Fruit fly (Drosophila melanogaster) whole organism, prepupa: Measurements from ENCODE around the gene Lamtor1.

Experiments
- Blimp-1 ChIP-seq: fragments of 200-800 bp; sonication (Bioruptor generic); optimal IDR thresholded peaks from 3 replicates; lab custom pipeline; 2017; ENCODE audit warnings: missing biosample characterization, missing genetic modification characterization, mild to moderate bottlenecking, moderate library complexity, missing genetic modification reagents
- CG10631 ChIP-seq: fragments of 200-800 bp; sonication (Bioruptor generic); optimal IDR thresholded peaks from 2 replicates; lab custom pipeline; 2016; ENCODE audit warnings: missing biosample characterization, missing genetic modification characterization
- CG10669 ChIP-seq: fragments of 200-800 bp; sonication (Bioruptor generic); optimal IDR thresholded peaks from 3 replicates; lab custom pipeline; 2018; ENCODE audit warnings: missing biosample characterization, mild to moderate bottlenecking, missing genetic modification characterization, moderate library complexity
- CG11762 ChIP-seq: fragments of 200-800 bp; sonication (Bioruptor generic); optimal IDR thresholded peaks from 3 replicates; lab custom pipeline; 2016; ENCODE audit warnings: missing biosample characterization, missing genetic modification characterization; ENCODE audit not compliant: insufficient read depth
- CG11902 ChIP-seq: fragments of 200-800 bp; sonication (Bioruptor generic); optimal IDR thresholded peaks from 3 replicates; lab custom pipeline; 2016; ENCODE audit warnings: missing biosample characterization, missing genetic modification characterization
- CG15336 ChIP-seq: fragments of 200-800 bp; sonication (Bioruptor generic); IDR thresholded peaks from 2 replicates; pipeline ENCODE4 v1.3.6; 2022; ENCODE audit warnings: missing biosample characterization, missing genetic modification characterization
- CG1621 ChIP-seq: fragments of 200-800 bp; sonication (Bioruptor generic); optimal IDR thresholded peaks from 3 replicates; lab custom pipeline; 2018; ENCODE audit warnings: missing biosample characterization, mild to moderate bottlenecking, missing genetic modification characterization
- CG3032 ChIP-seq: fragments of 200-800 bp; optimal IDR thresholded peaks from 2 replicates; lab custom pipeline; 2019; ENCODE audit warnings: missing biosample characterization, mild to moderate bottlenecking, missing genetic modification characterization, moderate library complexity
- CG32006 ChIP-seq: fragments of 200-800 bp; sonication (Bioruptor generic); optimal IDR thresholded peaks from 3 replicates; lab custom pipeline; 2017; ENCODE audit warnings: missing biosample characterization, mild to moderate bottlenecking, missing genetic modification characterization
- CG4318 ChIP-seq: fragments of 200-800 bp; sonication (Bioruptor generic); optimal IDR thresholded peaks from 3 replicates; lab custom pipeline; 2017; ENCODE audit warnings: missing biosample characterization, mild to moderate bottlenecking, missing genetic modification characterization
- CG6808 ChIP-seq: fragments of 200-800 bp; sonication (Bioruptor generic); optimal IDR thresholded peaks from 3 replicates; lab custom pipeline; 2017; ENCODE audit warnings: missing biosample characterization, missing genetic modification characterization, mild to moderate bottlenecking, moderate library complexity, missing genetic modification reagents
- CG7368 ChIP-seq: fragments of 200-800 bp; sonication (Bioruptor generic); optimal IDR thresholded peaks from 3 replicates; lab custom pipeline; 2016; ENCODE audit warnings: missing biosample characterization, missing genetic modification characterization
- Eip75B ChIP-seq: fragments of 200-800 bp; sonication (Bioruptor generic); optimal IDR thresholded peaks from 3 replicates; lab custom pipeline; 2016; ENCODE audit warnings: missing biosample characterization, missing genetic modification characterization
- Ets21C ChIP-seq: fragments of 200-800 bp; sonication (Bioruptor generic); optimal IDR thresholded peaks from 3 replicates; lab custom pipeline; 2016; ENCODE audit warnings: missing biosample characterization, missing genetic modification characterization
- Ets96B ChIP-seq: fragments of 200-800 bp; optimal IDR thresholded peaks from 2 replicates; lab custom pipeline; 2019; ENCODE audit warnings: missing biosample characterization, mild to moderate bottlenecking, missing genetic modification characterization, moderate library complexity
- Hr4 ChIP-seq: fragments of 200-800 bp; sonication (Bioruptor generic); optimal IDR thresholded peaks from 3 replicates; lab custom pipeline; 2016; ENCODE audit warnings: missing biosample characterization, missing genetic modification characterization
- Lpt ChIP-seq: fragments of 200-800 bp; sonication (Bioruptor generic); optimal IDR thresholded peaks from 3 replicates; lab custom pipeline; 2016; ENCODE audit warnings: missing biosample characterization, missing genetic modification characterization
- Sox14 ChIP-seq: fragments of 200-800 bp; sonication (Bioruptor generic); optimal IDR thresholded peaks from 3 replicates; lab custom pipeline; 2016; ENCODE audit warnings: missing biosample characterization, missing genetic modification characterization
- cyc ChIP-seq: fragments of 200-800 bp; sonication (Bioruptor generic); optimal IDR thresholded peaks from 3 replicates; lab custom pipeline; 2016; ENCODE audit warnings: missing biosample characterization, missing genetic modification characterization
- dac ChIP-seq: fragments of 200-800 bp; sonication (Bioruptor generic); optimal IDR thresholded peaks from 2 replicates; lab custom pipeline; 2017; ENCODE audit warnings: missing biosample characterization, mild to moderate bottlenecking, missing genetic modification characterization
- dsx ChIP-seq: fragments of 200-800 bp; optimal IDR thresholded peaks from 3 replicates; lab custom pipeline; 2019; ENCODE audit warnings: missing biosample characterization, mild to moderate bottlenecking, missing genetic modification characterization, moderate library complexity; ENCODE audit not compliant: poor library complexity, severe bottlenecking
- eg ChIP-seq: fragments of 200-800 bp; sonication (Bioruptor generic); IDR thresholded peaks from 3 replicates; pipeline ENCODE4 v1.3.6; 2022; ENCODE audit warnings: missing biosample characterization, missing genetic modification characterization
- esn ChIP-seq: fragments of 200-800 bp; sonication (Bioruptor generic); optimal IDR thresholded peaks from 2 replicates; lab custom pipeline; 2016; ENCODE audit warnings: missing biosample characterization, mild to moderate bottlenecking, missing genetic modification characterization, moderate library complexity
- fd59A ChIP-seq: fragments of 200-800 bp; sonication (Bioruptor generic); optimal IDR thresholded peaks from 2 replicates; lab custom pipeline; 2017; ENCODE audit warnings: missing biosample characterization, mild to moderate bottlenecking, missing genetic modification characterization, missing genetic modification reagents
- fd85E ChIP-seq: fragments of 200-800 bp; sonication (Bioruptor generic); optimal IDR thresholded peaks from 3 replicates; lab custom pipeline; 2016; ENCODE audit warnings: missing biosample characterization, missing genetic modification characterization
- fkh ChIP-seq: fragments of 200-800 bp; sonication (Bioruptor generic); optimal IDR thresholded peaks from 3 replicates; lab custom pipeline; 2017; ENCODE audit warnings: missing biosample characterization, mild to moderate bottlenecking, missing genetic modification characterization, moderate library complexity
- lz ChIP-seq: fragments of 200-800 bp; sonication (Bioruptor generic); optimal IDR thresholded peaks from 3 replicates; lab custom pipeline; 2016; ENCODE audit warnings: missing biosample characterization, missing genetic modification characterization
- svp ChIP-seq: fragments of 200-800 bp; sonication (Bioruptor generic); peaks from one replicate; lab custom pipeline; 2016; ENCODE audit warnings: missing biosample characterization, missing genetic modification characterization
- topi ChIP-seq: fragments of 200-800 bp; sonication (Bioruptor generic); optimal IDR thresholded peaks from 3 replicates; lab custom pipeline; 2016; ENCODE audit warnings: missing biosample characterization, missing genetic modification characterization
- vri ChIP-seq: fragments of 200-800 bp; sonication (Bioruptor generic); optimal IDR thresholded peaks from 3 replicates; lab custom pipeline; 2016; ENCODE audit warnings: missing biosample characterization, mild to moderate bottlenecking, missing genetic modification characterization

Gene Lamtor1

DNA sequence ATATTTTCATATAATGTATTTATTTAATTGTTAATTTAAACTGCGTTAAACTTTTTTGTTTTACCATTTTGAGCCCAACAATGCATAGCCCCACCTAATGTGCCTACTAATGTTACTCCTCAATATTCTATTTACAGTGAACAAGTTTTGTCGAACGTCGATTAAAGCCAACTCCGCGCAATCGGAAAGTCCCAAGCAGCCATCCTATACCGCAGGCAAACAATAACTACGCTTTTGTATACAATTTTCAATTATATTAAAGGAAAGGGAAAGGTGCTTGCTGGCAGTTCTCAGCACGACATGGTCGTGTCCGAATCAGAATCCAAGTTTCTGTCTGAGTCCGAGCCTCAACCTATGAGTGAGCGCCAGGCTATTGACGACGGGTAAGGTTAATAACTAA is 47.4 kb downstream of the Lamtor1 start, which contains the start of gene CG17732:
TSS of gene CG17732 (plus strand) at position 301 of the 400 bp plus-strand sequence.
- no peak for TF ChIP-seq svp (GFP tag; lab: Kevin White, UChicago)
- TF ChIP-seq CG4318 = no peak
- no peak for TF ChIP-seq CG7368
- TF ChIP-seq esn (GFP tag; lab: Kevin White, UChicago) = no peak
- no peak for TF ChIP-seq CG10631 (GFP tag; lab: Kevin White, UChicago)
- no peak for TF ChIP-seq CG6808 (GFP tag; lab: Kevin White, UChicago)
- no peak for TF ChIP-seq CG10669
- no peak for TF ChIP-seq CG11762 (GFP tag; lab: Kevin White, UChicago)
- TF ChIP-seq CG11902 (GFP tag; lab: Kevin White, UChicago) = no peak

DNA sequence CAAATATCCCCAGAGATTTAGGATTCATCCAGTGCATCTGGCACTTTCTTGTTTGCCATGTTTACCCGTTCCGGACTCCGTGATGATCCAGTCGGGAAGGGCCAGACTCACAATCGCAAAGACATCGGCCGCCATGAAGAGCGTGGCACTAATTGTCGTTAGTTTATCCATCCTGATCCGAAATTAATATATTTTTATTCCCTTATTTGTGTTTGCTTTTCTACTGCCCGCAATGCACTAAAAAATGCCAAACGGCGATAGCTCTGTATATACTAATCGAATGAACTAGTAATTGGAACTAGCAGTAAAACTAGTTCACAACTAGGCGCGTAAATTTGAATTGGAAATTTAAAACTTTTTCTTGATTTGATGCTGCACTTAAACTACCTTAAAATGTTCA is 49.2 kb downstream of the Lamtor1 start, which contains the start of gene CG14182:
TSS of gene CG14182 (minus strand) at position 221 of the 400 bp plus-strand sequence.
- TF ChIP-seq CG10631 (GFP tag; lab: Kevin White, UChicago) (no peak), CG3032 (tag; lab: Kevin White, UChicago) (no peak), fkh (GFP tag; lab: Kevin White, UChicago) (peak; percentile 91)

DNA sequence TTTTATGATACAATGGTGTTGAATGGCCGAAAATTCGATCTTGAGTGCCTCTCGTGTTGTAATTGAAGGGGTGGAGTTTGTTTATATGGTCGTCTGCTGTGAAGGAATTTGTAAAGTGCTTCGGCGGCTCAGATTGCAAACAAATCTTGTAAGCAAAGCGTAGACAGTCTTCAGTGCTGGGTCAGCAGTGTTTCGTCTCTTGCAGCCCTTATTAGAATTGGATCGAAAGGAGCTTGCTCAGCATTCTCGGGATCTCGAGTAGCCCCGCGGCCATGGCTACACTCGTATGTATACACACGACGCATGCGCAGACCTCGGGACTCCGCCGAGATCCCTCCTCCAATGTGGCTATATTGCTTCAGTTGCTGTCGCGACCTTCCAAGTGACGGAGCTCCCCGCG is 50.7 kb downstream of the Lamtor1 start:
- TF ChIP-seq Eip75B (GFP tag; lab: Kevin White, UChicago) (no peak), CG11762 (GFP tag; lab: Kevin White, UChicago) (no peak), fd59A (GFP tag; lab: Kevin White, UChicago) (no peak), lz (no peak), Ets96B (tag; lab: Kevin White, UChicago) (no peak), Ets21C (GFP tag; lab: Kevin White, UChicago) (no peak), dac (GFP tag; lab: Kevin White, UChicago) (no peak), Sox14 (GFP tag; lab: Kevin White, UChicago) (no peak), CG32006 (no peak), Hr4 (GFP tag; lab: Kevin White, UChicago) (no peak), topi (no peak), Lpt (GFP tag; lab: Kevin White, UChicago) (no peak), vri (GFP tag; lab: Kevin White, UChicago) (no peak), Blimp-1 (GFP tag; lab: Kevin White, UChicago) (no peak), fd85E (GFP tag; lab: Kevin White, UChicago) (no peak), cyc (GFP tag; lab: Kevin White, UChicago) (no peak), dsx (GFP tag; lab: Kevin White, UChicago) (no peak), CG15336 (GFP tag; lab: Robert Waterston, UW) (no peak), eg (no peak), CG1621 (tag; lab: Kevin White, UChicago) (no peak)
